Worm (Caenorhabditis elegans) whole organism, L3 larva: Measurements from ENCODE around the gene K06A9.1.

Source experiments
- ceh-28 ChIP-seq: fragments of 150-350 bp; optimal IDR thresholded peaks from 2 replicates; lab custom pipeline; 2014; ENCODE audit warnings: missing biosample characterization, missing genetic modification reagents, missing genetic modification characterization
- daf-12 ChIP-seq: fragments of 150-350 bp; optimal IDR thresholded peaks from 2 replicates; lab custom pipeline; 2014; ENCODE audit warnings: missing biosample characterization, missing genetic modification reagents, missing genetic modification characterization
- fos-1 ChIP-seq: fragments of 150-350 bp; optimal IDR thresholded peaks from 2 replicates; lab custom pipeline; 2014; ENCODE audit warnings: missing biosample characterization, missing genetic modification characterization
- mdl-1 ChIP-seq: fragments of 150-350 bp; optimal IDR thresholded peaks from 2 replicates; lab custom pipeline; 2014; ENCODE audit warnings: missing biosample characterization, missing genetic modification characterization
- nfya-1 ChIP-seq: sonication (generic microtip); optimal IDR thresholded peaks from 2 replicates; lab custom pipeline; 2017; ENCODE audit warnings: missing genetic modification characterization, mild to moderate bottlenecking, missing compliant biosample characterization, antibody characterized with exemption, moderate library complexity; ENCODE audit not compliant: insufficient read depth
- nhr-12 ChIP-seq: fragments of 150-350 bp; optimal IDR thresholded peaks from 2 replicates; lab custom pipeline; 2014; ENCODE audit warnings: missing biosample characterization, missing genetic modification characterization
- nhr-237 ChIP-seq: fragments of 150-350 bp; optimal IDR thresholded peaks from 2 replicates; lab custom pipeline; 2014; ENCODE audit warnings: missing biosample characterization, missing genetic modification characterization
- nhr-77 ChIP-seq: fragments of 150-350 bp; optimal IDR thresholded peaks from 2 replicates; lab custom pipeline; 2014; ENCODE audit warnings: missing biosample characterization, missing genetic modification characterization
- pha-4 ChIP-seq: fragments of 150-350 bp; optimal IDR thresholded peaks from 2 replicates; lab custom pipeline; 2014; ENCODE audit warnings: missing biosample characterization, missing genetic modification reagents, missing genetic modification characterization
- pqm-1 ChIP-seq: fragments of 150-350 bp; optimal IDR thresholded peaks from 2 replicates; lab custom pipeline; 2017; ENCODE audit warnings: missing biosample characterization, missing genetic modification characterization, inconsistent platforms
- snpc-4 ChIP-seq: fragments of 150-350 bp; optimal IDR thresholded peaks from 2 replicates; lab custom pipeline; 2014; ENCODE audit warnings: missing biosample characterization, missing genetic modification characterization
- tbx-2 ChIP-seq: sonication (generic microtip); optimal IDR thresholded peaks from 2 replicates; lab custom pipeline; 2016; ENCODE audit warnings: mild to moderate bottlenecking, missing genetic modification characterization, missing compliant biosample characterization
- unc-39 ChIP-seq: sonication (generic microtip); optimal IDR thresholded peaks from 4 replicates; lab custom pipeline; 2017; ENCODE audit warnings: missing biosample characterization, missing genetic modification characterization

- TF ChIP-seq fos-1 (tag; lab: Kevin White, UChicago) (no peak), pha-4 (no peak), tbx-2 (tag; lab: Kevin White, UChicago) (no peak), ceh-28 (tag; lab: Kevin White, UChicago) (no peak), snpc-4 (tag; lab: Kevin White, UChicago) (no peak), daf-12 (tag; lab: Kevin White, UChicago) (no peak), nhr-237 (no peak), mdl-1 (no peak), unc-39 (tag; lab: Kevin White, UChicago) (no peak), pqm-1 (tag; lab: Kevin White, UChicago) (no peak), nhr-77 (tag; lab: Kevin White, UChicago) (no peak), nhr-12 (tag; lab: Kevin White, UChicago) (no peak), nfya-1 (no peak)
Observed at ce11 chrX:1571949-1572348, 24.6 kb downstream of the K06A9.1 start, which contains the start of gene H02F09.2.
